Worm (Caenorhabditis elegans) whole organism, early embryonic: Measurements from ENCODE around the gene C53A5.9.

ENCODE experiments used
- B0310.2 ChIP-seq: sonication (generic microtip); optimal IDR thresholded peaks from 2 replicates; lab custom pipeline; 2016; ENCODE audit warnings: mild to moderate bottlenecking, missing genetic modification characterization, missing compliant biosample characterization
- F13C5.2 ChIP-seq: sonication (generic microtip); optimal IDR thresholded peaks from 2 replicates; lab custom pipeline; 2017; ENCODE audit warnings: mild to moderate bottlenecking, missing genetic modification characterization, inconsistent platforms, missing compliant biosample characterization
- aly-1 ChIP-seq: sonication (generic microtip); optimal IDR thresholded peaks from 2 replicates; lab custom pipeline; 2016; ENCODE audit warnings: missing genetic modification characterization, missing compliant biosample characterization
- ama-1 ChIP-seq: fragments of 150-350 bp; optimal IDR thresholded peaks from 2 replicates; lab custom pipeline; 2014
- ceh-13 ChIP-seq: fragments of 200-800 bp; sonication (Bioruptor generic); optimal IDR thresholded peaks from 2 replicates; lab custom pipeline; 2018; ENCODE audit warnings: mild to moderate bottlenecking, missing genetic modification characterization, missing compliant biosample characterization
- ceh-36 ChIP-seq: sonication (generic microtip); optimal IDR thresholded peaks from 2 replicates; lab custom pipeline; 2016; ENCODE audit warnings: missing genetic modification characterization, inconsistent platforms, missing compliant biosample characterization
- ets-7 ChIP-seq: sonication (generic microtip); optimal IDR thresholded peaks from 2 replicates; lab custom pipeline; 2016; ENCODE audit warnings: missing genotype, missing genetic modification characterization, missing compliant biosample characterization
- flt-1 ChIP-seq: fragments of 200-800 bp; sonication (Bioruptor generic); IDR thresholded peaks from 2 replicates; pipeline ENCODE4 v1.3.6; 2022; ENCODE audit warnings: missing genetic modification characterization, missing compliant biosample characterization
- hmbx-1 ChIP-seq: sonication (generic microtip); optimal IDR thresholded peaks from 2 replicates; lab custom pipeline; 2016; ENCODE audit warnings: mild to moderate bottlenecking, missing genetic modification characterization, missing compliant biosample characterization
- hmg-4 ChIP-seq: fragments of 200-800 bp; sonication (Bioruptor generic); optimal IDR thresholded peaks from 2 replicates; lab custom pipeline; 2018; ENCODE audit warnings: mild to moderate bottlenecking, missing genetic modification characterization, missing compliant biosample characterization
- hnd-1 ChIP-seq: sonication (generic microtip); optimal IDR thresholded peaks from 2 replicates; lab custom pipeline; 2016; ENCODE audit warnings: missing genetic modification characterization, missing compliant biosample characterization
- pes-1 ChIP-seq: fragments of 200-800 bp; sonication (Bioruptor generic); IDR thresholded peaks from 2 replicates; pipeline ENCODE4 v1.3.6; 2022; ENCODE audit warnings: missing genetic modification reagents, missing genetic modification characterization, missing compliant biosample characterization
- scrt-1 ChIP-seq: fragments of 200-800 bp; sonication (Bioruptor generic); IDR thresholded peaks from 2 replicates; pipeline ENCODE4 v1.3.6; 2022; ENCODE audit warnings: missing genetic modification characterization, missing compliant biosample characterization
- sea-1 ChIP-seq: fragments of 200-800 bp; sonication (Bioruptor generic); conservative IDR thresholded peaks from 2 replicates; pipeline ENCODE4 v1.3.6; 2022; ENCODE audit warnings: missing genetic modification characterization, missing compliant biosample characterization
- tbx-11 ChIP-seq: fragments of 200-800 bp; sonication (Bioruptor generic); IDR thresholded peaks from 2 replicates; pipeline ENCODE4 v1.3.6; 2022; ENCODE audit warnings: missing genetic modification characterization, missing compliant biosample characterization
- tbx-37 ChIP-seq: fragments of 200-800 bp; sonication (Bioruptor generic); conservative IDR thresholded peaks from 2 replicates; pipeline ENCODE4 v1.3.6; 2022; ENCODE audit warnings: missing genetic modification reagents, missing genetic modification characterization, missing compliant biosample characterization
- tra-4 ChIP-seq: sonication (generic microtip); optimal IDR thresholded peaks from 2 replicates; lab custom pipeline; 2017; ENCODE audit warnings: missing genetic modification characterization, missing compliant biosample characterization

C53A5.9 gene

DNA sequence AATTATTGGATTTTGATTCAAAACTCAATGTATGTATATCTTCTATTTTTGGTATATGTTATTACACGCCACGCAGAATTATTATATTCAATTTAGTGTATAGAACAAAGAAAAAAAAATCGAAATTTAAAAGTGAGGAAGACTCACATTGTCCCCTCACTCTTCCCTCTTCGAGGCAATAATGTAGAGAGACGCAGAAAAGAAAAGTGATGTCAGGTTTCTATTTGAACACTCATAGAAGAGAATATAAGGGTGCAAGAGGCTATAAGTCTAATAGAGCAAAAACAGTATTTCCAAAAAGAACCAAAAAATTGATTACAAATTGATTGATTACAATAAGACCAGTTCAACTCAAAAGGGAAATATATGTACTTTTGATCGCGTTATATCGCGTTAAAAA is 10.1 kb downstream of the C53A5.9 start:
- TF ChIP-seq flt-1 (GFP tag; lab: Robert Waterston, UW), result no peak
- TF ChIP-seq tbx-11 (GFP tag; lab: Robert Waterston, UW), result no peak
- no peak for TF ChIP-seq pes-1 (GFP tag; lab: Robert Waterston, UW)
- TF ChIP-seq aly-1 (tag; lab: Kevin White, UChicago), result no peak
- no peak for TF ChIP-seq hmg-4
- no peak for TF ChIP-seq ceh-36 (tag; lab: Kevin White, UChicago)
- no peak for TF ChIP-seq tbx-37
- TF ChIP-seq ama-1 (lab: Kevin White, UChicago), result no peak
- no peak for TF ChIP-seq ets-7 (tag; lab: Kevin White, UChicago)
- TF ChIP-seq tra-4 (tag; lab: Kevin White, UChicago), result no peak
- TF ChIP-seq sea-1 (GFP tag; lab: Robert Waterston, UW), result no peak
- TF ChIP-seq hmbx-1 (tag; lab: Kevin White, UChicago), result no peak

DNA sequence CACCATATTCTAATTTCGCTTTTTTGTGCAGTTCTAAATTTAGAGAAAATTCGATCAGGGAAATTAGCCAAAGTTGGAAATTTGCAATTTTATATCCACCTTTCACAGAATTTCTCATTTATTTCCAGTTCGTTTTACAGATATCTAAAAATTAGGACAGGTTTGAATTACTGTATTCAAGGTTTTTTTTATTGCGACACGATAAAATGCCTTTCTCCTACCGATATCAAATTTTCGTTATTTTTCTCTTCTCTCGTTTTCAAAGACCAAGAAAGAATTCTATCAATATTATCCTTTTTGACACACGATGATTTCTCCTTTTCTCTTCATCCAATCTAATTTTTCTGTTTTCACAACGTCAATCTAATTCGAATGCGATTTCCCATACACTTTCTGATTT is 12.1 kb downstream of the C53A5.9 start, which contains the start of gene C53A5.13:
TSS of gene C53A5.13 (plus strand) at position 301 of the 400 bp plus-strand sequence.
- no peak for TF ChIP-seq ets-7 (tag; lab: Kevin White, UChicago)

DNA sequence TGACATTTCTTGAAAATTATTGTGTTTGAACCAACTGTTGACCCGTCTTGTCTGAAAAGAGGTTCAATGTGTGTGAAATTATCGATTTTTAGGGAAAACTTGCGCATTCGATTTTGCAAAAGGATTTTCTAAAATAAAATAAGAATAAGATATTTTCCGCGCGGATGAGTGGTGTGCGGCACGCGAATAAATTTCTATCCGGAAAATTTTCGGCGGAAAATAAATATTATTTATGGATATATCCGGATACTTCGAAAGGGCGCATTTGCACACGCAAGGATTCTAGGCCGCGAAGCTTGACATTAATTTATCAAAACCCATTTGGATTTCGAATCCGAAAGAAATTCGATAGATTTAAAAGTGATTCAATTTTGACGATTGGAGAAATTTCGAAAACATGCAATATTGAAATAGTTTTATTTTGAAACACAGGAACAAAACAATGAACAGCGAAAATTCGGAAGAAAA is 12.8 kb downstream of the C53A5.9 start, which contains the start of gene rike-1:
TSS of gene rike-1 (minus strand) at position 51 of the 468 bp plus-strand sequence.
- TF ChIP-seq hmbx-1 (tag; lab: Kevin White, UChicago) (no peak), tra-4 (tag; lab: Kevin White, UChicago) (no peak), flt-1 (GFP tag; lab: Robert Waterston, UW) (no peak), pes-1 (GFP tag; lab: Robert Waterston, UW) (no peak), ceh-13 (GFP tag; lab: Kevin White, UChicago) (no peak)

DNA sequence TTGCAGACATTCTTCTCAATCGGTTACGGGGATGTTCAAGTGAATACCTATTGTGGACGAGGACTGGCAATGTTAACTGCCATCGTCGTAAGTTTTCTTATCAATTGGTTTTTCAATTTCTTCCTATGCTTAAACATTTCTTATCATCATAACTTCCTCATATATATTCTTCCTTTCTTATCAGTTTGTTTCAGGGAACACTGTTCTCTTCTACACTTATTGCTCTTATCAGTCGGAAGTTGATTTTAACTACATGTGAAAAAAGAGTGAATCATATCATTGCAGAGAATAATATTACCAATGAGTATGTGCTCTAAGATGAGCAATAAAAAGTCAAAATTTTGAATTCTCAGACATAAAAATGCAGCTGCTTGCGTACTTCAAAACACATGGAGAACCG is 16.5 kb downstream of the C53A5.9 start:
- TF ChIP-seq flt-1 (GFP tag; lab: Robert Waterston, UW) (no peak), hnd-1 (no peak), ceh-36 (tag; lab: Kevin White, UChicago) (no peak), ceh-13 (GFP tag; lab: Kevin White, UChicago) (no peak), tra-4 (tag; lab: Kevin White, UChicago) (no peak), hmbx-1 (tag; lab: Kevin White, UChicago) (no peak), hmg-4 (no peak), aly-1 (tag; lab: Kevin White, UChicago) (no peak), ama-1 (lab: Kevin White, UChicago) (no peak), pes-1 (GFP tag; lab: Robert Waterston, UW) (no peak), B0310.2 (tag; lab: Kevin White, UChicago) (no peak), ets-7 (tag; lab: Kevin White, UChicago) (no peak), F13C5.2 (tag; lab: Kevin White, UChicago) (no peak), tbx-37 (no peak)

DNA sequence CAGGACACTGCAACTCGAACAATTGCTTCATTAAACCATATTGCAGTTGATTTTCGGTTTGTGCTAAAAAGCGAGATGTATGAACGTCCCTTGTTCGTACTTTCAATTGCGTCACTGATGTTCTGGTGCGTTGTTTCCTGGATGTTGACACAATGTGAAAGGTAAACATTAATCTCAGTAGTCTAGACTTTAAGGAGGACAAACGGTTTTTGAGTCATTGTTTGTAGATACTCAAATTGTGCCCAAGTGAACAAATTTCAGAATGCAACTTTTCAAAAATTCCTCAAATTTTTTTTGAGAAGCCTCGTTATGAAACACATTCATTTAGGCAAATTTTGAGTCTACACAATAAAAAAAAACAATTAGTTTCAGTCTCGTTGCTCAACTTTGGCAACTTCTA is 17.7 kb downstream of the C53A5.9 start:
- TF ChIP-seq ceh-36 (tag; lab: Kevin White, UChicago), result no peak
- no peak for TF ChIP-seq ceh-13 (GFP tag; lab: Kevin White, UChicago)
- TF ChIP-seq pes-1 (GFP tag; lab: Robert Waterston, UW), result no peak
- TF ChIP-seq B0310.2 (tag; lab: Kevin White, UChicago), result no peak
- no peak for TF ChIP-seq ets-7 (tag; lab: Kevin White, UChicago)
- TF ChIP-seq hmg-4, result no peak
- no peak for TF ChIP-seq flt-1 (GFP tag; lab: Robert Waterston, UW)
- no peak for TF ChIP-seq sea-1 (GFP tag; lab: Robert Waterston, UW)
- no peak for TF ChIP-seq tra-4 (tag; lab: Kevin White, UChicago)
- no peak for TF ChIP-seq hmbx-1 (tag; lab: Kevin White, UChicago)
- no peak for TF ChIP-seq tbx-37
- no peak for TF ChIP-seq F13C5.2 (tag; lab: Kevin White, UChicago)
- TF ChIP-seq ama-1 (lab: Kevin White, UChicago), result no peak

DNA sequence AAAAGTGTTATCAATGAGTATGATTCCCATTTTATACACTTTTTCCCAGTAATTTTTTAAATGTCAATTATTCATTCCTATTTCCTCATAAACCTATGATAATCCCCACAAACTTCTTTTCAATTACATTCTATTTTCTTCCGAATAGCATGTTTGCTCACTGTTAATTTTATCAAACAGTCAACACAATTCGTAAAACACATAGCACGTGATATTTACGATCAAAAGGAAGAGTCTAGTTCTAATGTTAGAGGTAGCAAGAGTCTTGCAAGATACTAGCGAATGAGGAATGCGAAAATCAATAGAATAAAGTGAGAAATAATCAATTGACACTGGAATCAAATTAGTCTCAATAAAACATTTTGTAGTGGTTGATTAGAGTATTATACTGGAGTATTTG is 19.3 kb downstream of the C53A5.9 start:
- TF ChIP-seq ceh-36 (tag; lab: Kevin White, UChicago) (no peak), tra-4 (tag; lab: Kevin White, UChicago) (no peak), tbx-37 (no peak), F13C5.2 (tag; lab: Kevin White, UChicago) (no peak), flt-1 (GFP tag; lab: Robert Waterston, UW) (no peak), pes-1 (GFP tag; lab: Robert Waterston, UW) (no peak), aly-1 (tag; lab: Kevin White, UChicago) (no peak), ceh-13 (GFP tag; lab: Kevin White, UChicago) (no peak), B0310.2 (tag; lab: Kevin White, UChicago) (no peak), hmg-4 (no peak), tbx-11 (GFP tag; lab: Robert Waterston, UW) (no peak), scrt-1 (GFP tag; lab: Robert Waterston, UW) (no peak), ets-7 (tag; lab: Kevin White, UChicago) (no peak), hmbx-1 (tag; lab: Kevin White, UChicago) (no peak), ama-1 (lab: Kevin White, UChicago) (no peak), hnd-1 (no peak), sea-1 (GFP tag; lab: Robert Waterston, UW) (no peak)

DNA sequence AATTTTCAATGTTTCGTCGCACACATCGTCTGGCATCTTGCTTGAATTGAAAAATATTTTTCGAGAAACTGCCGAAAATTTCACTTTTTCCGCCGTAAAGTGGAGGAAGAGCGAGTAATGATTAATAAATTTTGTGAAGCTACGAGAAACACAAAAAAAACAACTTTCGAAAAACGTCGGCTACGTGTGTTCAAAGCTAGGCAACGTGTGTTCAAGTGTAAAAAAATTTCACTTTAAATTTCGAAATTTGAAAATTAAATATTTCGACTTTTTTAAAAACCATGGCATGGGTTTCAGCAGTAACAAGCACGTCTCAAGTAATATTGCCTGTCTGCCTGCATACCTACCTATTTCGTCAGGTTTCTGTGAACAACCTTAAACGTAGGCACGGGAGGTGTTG is 22.4 kb downstream of the C53A5.9 start, which contains the start of gene tag-191:
TSS of gene tag-191 (minus strand) at position 101 of the 400 bp plus-strand sequence.
- no peak for TF ChIP-seq hmbx-1 (tag; lab: Kevin White, UChicago)

DNA sequence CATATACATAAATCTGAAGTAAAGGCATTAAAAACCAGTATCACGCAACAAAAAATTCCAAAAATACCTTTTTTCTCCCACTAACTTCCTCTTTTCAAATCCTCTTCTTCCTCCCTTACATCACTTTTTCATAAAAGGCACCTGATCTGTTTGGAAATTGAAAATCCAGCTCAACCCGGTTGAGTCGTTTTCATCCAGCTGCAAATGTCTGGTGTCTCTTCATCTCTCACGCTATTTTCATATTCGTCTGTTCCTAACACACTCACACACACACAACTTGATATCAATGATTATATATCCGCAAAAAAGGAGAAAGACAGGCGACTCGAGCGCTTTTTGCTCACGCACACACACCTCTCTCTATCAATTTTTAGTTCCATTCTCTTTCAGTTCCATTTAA is 26.3 kb downstream of the C53A5.9 start:
- TF ChIP-seq hmbx-1 (tag; lab: Kevin White, UChicago) (no peak), flt-1 (GFP tag; lab: Robert Waterston, UW) (no peak), ceh-13 (GFP tag; lab: Kevin White, UChicago) (no peak), ets-7 (tag; lab: Kevin White, UChicago) (no peak), tra-4 (tag; lab: Kevin White, UChicago) (no peak)
